Fruit fly (Drosophila melanogaster) whole organism, prepupa: ENCODE data around the gene CG3368.

Experiments
- CG10631 ChIP-seq: fragments of 200-800 bp; sonication (Bioruptor generic); optimal IDR thresholded peaks from 2 replicates; lab custom pipeline; 2016; ENCODE audit warnings: missing biosample characterization, missing genetic modification characterization
- CG10669 ChIP-seq: fragments of 200-800 bp; sonication (Bioruptor generic); optimal IDR thresholded peaks from 3 replicates; lab custom pipeline; 2018; ENCODE audit warnings: missing biosample characterization, mild to moderate bottlenecking, missing genetic modification characterization, moderate library complexity
- CG11902 ChIP-seq: fragments of 200-800 bp; sonication (Bioruptor generic); optimal IDR thresholded peaks from 3 replicates; lab custom pipeline; 2016; ENCODE audit warnings: missing biosample characterization, missing genetic modification characterization
- CG15336 ChIP-seq: fragments of 200-800 bp; sonication (Bioruptor generic); IDR thresholded peaks from 2 replicates; pipeline ENCODE4 v1.3.6; 2022; ENCODE audit warnings: missing biosample characterization, missing genetic modification characterization
- CG1621 ChIP-seq: fragments of 200-800 bp; sonication (Bioruptor generic); optimal IDR thresholded peaks from 3 replicates; lab custom pipeline; 2018; ENCODE audit warnings: missing biosample characterization, mild to moderate bottlenecking, missing genetic modification characterization
- CG31627 ChIP-seq: fragments of 200-800 bp; sonication (Bioruptor generic); optimal IDR thresholded peaks from 3 replicates; lab custom pipeline; 2016; ENCODE audit warnings: missing biosample characterization, missing genetic modification characterization
- CG4318 ChIP-seq: fragments of 200-800 bp; sonication (Bioruptor generic); optimal IDR thresholded peaks from 3 replicates; lab custom pipeline; 2017; ENCODE audit warnings: missing biosample characterization, mild to moderate bottlenecking, missing genetic modification characterization
- CG6163 ChIP-seq: fragments of 200-800 bp; sonication (Bioruptor generic); IDR thresholded peaks from 3 replicates; pipeline ENCODE4 v1.3.6; 2022; ENCODE audit warnings: missing biosample characterization, missing genetic modification characterization
- CG6276 ChIP-seq: fragments of 200-800 bp; sonication (Bioruptor generic); optimal IDR thresholded peaks from 2 replicates; lab custom pipeline; 2017; ENCODE audit warnings: missing biosample characterization, mild to moderate bottlenecking, missing genetic modification characterization
- CG7368 ChIP-seq: fragments of 200-800 bp; sonication (Bioruptor generic); optimal IDR thresholded peaks from 3 replicates; lab custom pipeline; 2016; ENCODE audit warnings: missing biosample characterization, missing genetic modification characterization
- CG8632 ChIP-seq: fragments of 200-800 bp; sonication (Bioruptor generic); optimal IDR thresholded peaks from 3 replicates; lab custom pipeline; 2016; ENCODE audit warnings: missing biosample characterization, missing genetic modification characterization
- Gug ChIP-seq: fragments of 200-800 bp; sonication (Bioruptor generic); IDR thresholded peaks from 2 replicates; pipeline ENCODE4 v1.3.6; 2022; ENCODE audit warnings: missing biosample characterization, missing genetic modification characterization
- Hr38 ChIP-seq: sonication (Bioruptor generic); optimal IDR thresholded peaks from 2 replicates; lab custom pipeline; 2016; ENCODE audit warnings: missing biosample characterization, missing genetic modification characterization
- Lpt ChIP-seq: fragments of 200-800 bp; sonication (Bioruptor generic); optimal IDR thresholded peaks from 3 replicates; lab custom pipeline; 2016; ENCODE audit warnings: missing biosample characterization, missing genetic modification characterization
- OdsH ChIP-seq: fragments of 200-800 bp; sonication (Bioruptor generic); optimal IDR thresholded peaks from 3 replicates; lab custom pipeline; 2016; ENCODE audit warnings: missing biosample characterization, missing genetic modification characterization
- Smox ChIP-seq: fragments of 200-800 bp; sonication (Bioruptor generic); optimal IDR thresholded peaks from 3 replicates; lab custom pipeline; 2016; ENCODE audit warnings: missing biosample characterization, missing genetic modification characterization
- cyc ChIP-seq: fragments of 200-800 bp; sonication (Bioruptor generic); optimal IDR thresholded peaks from 3 replicates; lab custom pipeline; 2016; ENCODE audit warnings: missing biosample characterization, missing genetic modification characterization
- eg ChIP-seq: fragments of 200-800 bp; sonication (Bioruptor generic); IDR thresholded peaks from 3 replicates; pipeline ENCODE4 v1.3.6; 2022; ENCODE audit warnings: missing biosample characterization, missing genetic modification characterization
- fd85E ChIP-seq: fragments of 200-800 bp; sonication (Bioruptor generic); optimal IDR thresholded peaks from 3 replicates; lab custom pipeline; 2016; ENCODE audit warnings: missing biosample characterization, missing genetic modification characterization
- fkh ChIP-seq: fragments of 200-800 bp; sonication (Bioruptor generic); optimal IDR thresholded peaks from 3 replicates; lab custom pipeline; 2017; ENCODE audit warnings: missing biosample characterization, mild to moderate bottlenecking, missing genetic modification characterization, moderate library complexity
- net ChIP-seq: fragments of 200-800 bp; sonication (Bioruptor generic); optimal IDR thresholded peaks from 3 replicates; lab custom pipeline; 2016; ENCODE audit warnings: missing biosample characterization, missing genetic modification characterization
- pdm3 ChIP-seq: fragments of 200-800 bp; sonication (Bioruptor generic); optimal IDR thresholded peaks from 3 replicates; lab custom pipeline; 2016; ENCODE audit warnings: missing biosample characterization, missing genetic modification characterization
- spab ChIP-seq: fragments of 200-800 bp; sonication (Bioruptor generic); optimal IDR thresholded peaks from 2 replicates; lab custom pipeline; 2017; ENCODE audit warnings: missing biosample characterization, mild to moderate bottlenecking, missing genetic modification characterization, missing genetic modification reagents
- ss ChIP-seq, 2 experiments: fragments of 200-800 bp; sonication (Bioruptor generic); optimal IDR thresholded peaks; 2 replicates in 1 of 2; 3 replicates in 1 of 2; lab custom pipeline; 2017 to 2018; ENCODE audit warnings: mild to moderate bottlenecking in 2 of 2, missing biosample characterization in 2 of 2, missing genetic modification characterization in 2 of 2, moderate library complexity in 1 of 2
- topi ChIP-seq: fragments of 200-800 bp; sonication (Bioruptor generic); optimal IDR thresholded peaks from 3 replicates; lab custom pipeline; 2016; ENCODE audit warnings: missing biosample characterization, missing genetic modification characterization
- vri ChIP-seq: fragments of 200-800 bp; sonication (Bioruptor generic); optimal IDR thresholded peaks from 3 replicates; lab custom pipeline; 2016; ENCODE audit warnings: missing biosample characterization, mild to moderate bottlenecking, missing genetic modification characterization

CG3368 gene

DNA sequence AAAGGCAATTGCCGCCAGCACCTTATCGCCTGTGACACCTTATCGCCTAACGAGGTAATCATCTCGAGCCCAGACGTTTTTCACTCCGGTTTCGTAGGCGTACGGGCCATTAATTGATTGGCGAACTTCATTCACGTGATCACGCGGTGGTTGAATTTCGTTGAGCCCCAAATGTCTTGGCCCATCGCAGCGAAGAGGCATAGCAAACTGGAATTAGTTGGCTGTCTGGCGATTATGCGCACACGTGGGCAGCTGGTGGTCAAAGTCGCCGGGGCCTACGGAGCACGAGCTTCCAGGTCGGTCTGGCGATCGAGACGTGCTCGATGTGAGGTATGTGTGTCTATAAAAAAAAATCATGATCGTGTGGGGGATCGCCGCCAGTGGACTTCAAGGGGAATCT is 9.5 kb downstream of the CG3368 start:
- TF ChIP-seq CG1621 (no peak), CG10669 (GFP tag; lab: Kevin White, UChicago) (no peak), Gug (GFP tag; lab: Robert Waterston, UW) (no peak), spab (GFP tag; lab: Kevin White, UChicago) (no peak), Hr38 (GFP tag; lab: Kevin White, UChicago) (no peak)

DNA sequence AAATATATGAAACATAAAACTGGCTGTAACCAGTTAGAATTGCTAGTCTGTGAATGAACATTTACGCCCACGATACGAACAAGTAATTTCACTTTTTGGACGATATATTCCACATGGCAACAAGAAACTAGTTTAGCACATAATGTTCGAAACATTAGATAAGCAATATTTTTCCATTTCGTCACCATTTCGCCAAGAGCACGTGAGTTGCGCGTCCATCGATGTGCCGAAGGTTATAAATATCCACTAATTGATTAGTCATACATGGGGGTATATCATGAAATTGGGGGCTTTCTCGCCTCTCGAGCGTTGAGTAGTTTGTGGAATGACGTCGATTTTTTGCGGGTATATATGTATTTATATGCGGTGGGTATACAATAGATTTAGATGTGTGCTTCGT is 10.5 kb downstream of the CG3368 start:
- TF ChIP-seq topi (GFP tag; lab: Kevin White, UChicago) (no peak), CG7368 (GFP tag; lab: Kevin White, UChicago) (no peak), cyc (no peak), pdm3 (GFP tag; lab: Kevin White, UChicago) (no peak), CG31627 (GFP tag; lab: Kevin White, UChicago) (no peak), Hr38 (GFP tag; lab: Kevin White, UChicago) (no peak), OdsH (no peak), fd85E (GFP tag; lab: Kevin White, UChicago) (no peak), CG10631 (GFP tag; lab: Kevin White, UChicago) (no peak), CG15336 (GFP tag; lab: Robert Waterston, UW) (no peak), eg (GFP tag; lab: Robert Waterston, UW) (no peak), fkh (GFP tag; lab: Kevin White, UChicago) (no peak), spab (GFP tag; lab: Kevin White, UChicago) (no peak), Smox (GFP tag; lab: Kevin White, UChicago) (no peak), Gug (GFP tag; lab: Robert Waterston, UW) (no peak), CG6163 (no peak)

DNA sequence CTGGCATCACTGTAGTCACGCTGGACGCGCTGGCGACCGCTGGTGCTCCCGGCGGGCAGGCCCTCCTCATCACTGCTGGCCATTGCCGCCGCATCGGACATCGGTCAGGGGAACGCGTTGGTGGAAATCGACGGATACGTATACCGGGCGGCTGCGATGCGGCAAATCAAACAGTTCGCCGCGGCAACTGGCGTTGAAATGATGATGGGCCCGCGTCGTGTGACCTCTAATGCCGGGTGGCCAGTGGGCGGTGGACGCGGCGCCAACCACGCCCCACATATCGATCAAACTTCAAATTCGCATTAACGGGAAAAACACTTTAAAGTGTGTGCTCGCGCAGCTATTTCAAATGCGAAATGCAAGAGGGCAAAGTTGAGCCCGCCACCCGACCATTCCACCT is 38.6 kb downstream of the CG3368 start, which contains the start of gene CG3339:
Gene CG3339, minus strand, starts transcription at position 101 of the 400 bp plus-strand sequence.
- TF ChIP-seq CG6276 (GFP tag; lab: Kevin White, UChicago) (no peak), ss (GFP tag; optimal IDR thresholded peaks at IDR 0.05; lab: Kevin White, UChicago) (no peak), fd85E (GFP tag; lab: Kevin White, UChicago) (no peak), CG11902 (GFP tag; lab: Kevin White, UChicago) (no peak), vri (GFP tag; lab: Kevin White, UChicago) (no peak), eg (GFP tag; lab: Robert Waterston, UW) (no peak)
- TF ChIP-seq, all 60 proteins: peak for 0

DNA sequence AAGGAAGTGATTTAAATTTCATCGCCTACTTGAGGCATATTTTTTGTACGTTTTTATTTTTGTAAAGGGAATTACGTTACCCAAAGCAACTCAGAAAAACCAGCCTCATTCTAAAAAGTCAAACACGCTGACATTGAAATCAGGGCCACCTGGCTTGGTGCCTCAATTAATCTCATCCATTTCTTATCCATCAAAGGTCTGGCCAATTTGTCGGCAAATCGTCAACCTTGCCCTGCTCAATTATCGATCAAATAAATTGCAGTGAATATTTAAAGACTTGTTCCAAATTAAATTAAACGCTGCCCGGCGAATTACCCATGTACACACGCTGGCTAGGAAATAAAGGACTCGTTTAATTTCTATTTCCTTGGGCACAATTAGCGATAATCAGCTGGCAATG is 47.2 kb downstream of the CG3368 start, which contains the start of gene CG3330:
Gene CG3330, minus strand, starts transcription at position 101 of the 400 bp plus-strand sequence.
- TF ChIP-seq CG8632 (no peak), pdm3 (GFP tag; lab: Kevin White, UChicago) (no peak), Lpt (no peak), CG10631 (GFP tag; lab: Kevin White, UChicago) (no peak), CG4318 (GFP tag; lab: Kevin White, UChicago) (no peak), net (GFP tag; lab: Kevin White, UChicago) (no peak)
- TF ChIP-seq, all 60 proteins: peak for 0
